Fruit fly (Drosophila melanogaster) whole organism, embryonic: ENCODE results near the gene CG10702.

Source experiments
- Atf-2 ChIP-seq: fragments of 200-800 bp; sonication (Bioruptor generic); optimal IDR thresholded peaks from 2 replicates; lab custom pipeline; 2016; ENCODE audit warnings: missing biosample characterization, missing genetic modification characterization
- B-H1 ChIP-seq: fragments of 200-800 bp; sonication (Bioruptor generic); IDR thresholded peaks from 3 replicates; pipeline ENCODE4 v1.3.6; 2022; ENCODE audit warnings: missing biosample characterization, missing genetic modification characterization
- CG11093 ChIP-seq: fragments of 200-800 bp; sonication (Bioruptor generic); IDR thresholded peaks from 3 replicates; pipeline ENCODE4 v1.3.6; 2022; ENCODE audit warnings: missing biosample characterization, missing genetic modification characterization
- CG12299 ChIP-seq: fragments of 200-800 bp; sonication (Bioruptor generic); optimal IDR thresholded peaks from 2 replicates; lab custom pipeline; 2018; ENCODE audit warnings: missing biosample characterization, mild to moderate bottlenecking, missing genetic modification characterization
- CG1233 ChIP-seq: fragments of 200-800 bp; sonication (Bioruptor generic); optimal IDR thresholded peaks from 4 replicates; lab custom pipeline; 2018; ENCODE audit warnings: missing biosample characterization, mild to moderate bottlenecking, missing genetic modification characterization
- CG13296 ChIP-seq: fragments of 200-800 bp; sonication (Bioruptor generic); optimal IDR thresholded peaks from 3 replicates; lab custom pipeline; 2018; ENCODE audit warnings: missing biosample characterization, mild to moderate bottlenecking, missing genetic modification characterization
- CG13775 ChIP-seq: fragments of 200-800 bp; sonication (Bioruptor generic); optimal IDR thresholded peaks from 3 replicates; lab custom pipeline; 2017; ENCODE audit warnings: missing biosample characterization, mild to moderate bottlenecking, missing genetic modification characterization
- CG14014 ChIP-seq: fragments of 200-800 bp; sonication (Bioruptor generic); IDR thresholded peaks from 2 replicates; pipeline ENCODE4 v1.3.6; 2022; ENCODE audit warnings: missing biosample characterization, missing genetic modification characterization
- CG14441 ChIP-seq: fragments of 200-800 bp; sonication (Bioruptor generic); IDR thresholded peaks from 2 replicates; pipeline ENCODE4 v1.3.6; 2022; ENCODE audit warnings: missing biosample characterization, missing genetic modification characterization
- CG16813 ChIP-seq: fragments of 200-800 bp; sonication (Bioruptor generic); IDR thresholded peaks from 3 replicates; pipeline ENCODE4 v1.3.6; 2022; ENCODE audit warnings: missing biosample characterization, missing genetic modification characterization; ENCODE audit not compliant: partially characterized antibody
- CG2116 ChIP-seq: fragments of 200-800 bp; sonication (Bioruptor generic); optimal IDR thresholded peaks from 3 replicates; lab custom pipeline; 2018; ENCODE audit warnings: missing biosample characterization, mild to moderate bottlenecking, missing genetic modification characterization
- CG2129 ChIP-seq: fragments of 200-800 bp; sonication (Bioruptor generic); IDR thresholded peaks from 2 replicates; pipeline ENCODE4 v1.3.6; 2022; ENCODE audit warnings: missing biosample characterization, missing genetic modification characterization; ENCODE audit not compliant: partially characterized antibody
- CG2202 ChIP-seq: fragments of 200-800 bp; sonication (Bioruptor generic); optimal IDR thresholded peaks from 2 replicates; lab custom pipeline; 2018; ENCODE audit warnings: missing biosample characterization, mild to moderate bottlenecking, missing genetic modification characterization
- CG2712 ChIP-seq: fragments of 200-800 bp; optimal IDR thresholded peaks from 3 replicates; lab custom pipeline; 2019; ENCODE audit warnings: missing biosample characterization, mild to moderate bottlenecking, missing genetic modification characterization, moderate library complexity
- CG33557 ChIP-seq: fragments of 200-800 bp; sonication (Bioruptor generic); optimal IDR thresholded peaks from 2 replicates; lab custom pipeline; 2019; ENCODE audit warnings: missing biosample characterization, mild to moderate bottlenecking, missing genetic modification characterization, moderate library complexity
- CG5953 ChIP-seq: fragments of 200-800 bp; sonication (Bioruptor generic); IDR thresholded peaks from 2 replicates; pipeline ENCODE4 v1.3.6; 2022; ENCODE audit warnings: missing biosample characterization, missing genetic modification characterization
- CG6813 ChIP-seq: fragments of 200-800 bp; sonication (Bioruptor generic); optimal IDR thresholded peaks from 2 replicates; lab custom pipeline; 2017; ENCODE audit warnings: missing biosample characterization, missing genetic modification characterization, mild to moderate bottlenecking, moderate library complexity, missing genetic modification reagents
- CG6854 ChIP-seq: fragments of 200-800 bp; sonication (Bioruptor generic); optimal IDR thresholded peaks from 3 replicates; lab custom pipeline; 2017; ENCODE audit warnings: missing biosample characterization, mild to moderate bottlenecking, missing genetic modification characterization
- CG7372 ChIP-seq: fragments of 200-800 bp; sonication (Bioruptor generic); IDR thresholded peaks from 2 replicates; pipeline ENCODE4 v1.3.6; 2022; ENCODE audit warnings: missing biosample characterization, missing genetic modification characterization
- CG7786 ChIP-seq: fragments of 200-800 bp; sonication (Bioruptor generic); optimal IDR thresholded peaks from 2 replicates; lab custom pipeline; 2016; ENCODE audit warnings: missing biosample characterization, missing genetic modification characterization
- CG8089 ChIP-seq: fragments of 200-800 bp; sonication (Bioruptor generic); optimal IDR thresholded peaks from 3 replicates; lab custom pipeline; 2016; ENCODE audit warnings: missing biosample characterization, missing genetic modification characterization
- CG9817 ChIP-seq: fragments of 200-800 bp; sonication (Bioruptor generic); optimal IDR thresholded peaks from 2 replicates; lab custom pipeline; 2018; ENCODE audit warnings: missing biosample characterization, mild to moderate bottlenecking, missing genetic modification characterization, moderate library complexity
- Dfd ChIP-seq, 2 experiments: fragments of >200 bp; optimal IDR thresholded peaks; 2 replicates each; lab custom pipeline; 2017; ENCODE audit warnings: missing biosample characterization in 2 of 2, missing genetic modification characterization in 2 of 2
- Dip2 ChIP-seq: fragments of 200-800 bp; sonication (Bioruptor generic); IDR thresholded peaks from 2 replicates; pipeline ENCODE4 v1.3.6; 2022; ENCODE audit warnings: missing biosample characterization, missing genetic modification characterization
- ERR ChIP-seq: fragments of 200-800 bp; sonication (Bioruptor generic); optimal IDR thresholded peaks from 2 replicates; lab custom pipeline; 2016; ENCODE audit warnings: missing biosample characterization, missing genetic modification characterization
- Ets97D ChIP-seq: fragments of 200-800 bp; sonication (Bioruptor generic); optimal IDR thresholded peaks from 3 replicates; lab custom pipeline; 2016; ENCODE audit warnings: missing biosample characterization, missing genetic modification characterization
- Fer3 ChIP-seq: fragments of 200-800 bp; sonication (Bioruptor generic); optimal IDR thresholded peaks from 2 replicates; lab custom pipeline; 2018; ENCODE audit warnings: missing biosample characterization, mild to moderate bottlenecking, missing genetic modification characterization, moderate library complexity
- HLH54F ChIP-seq: fragments of 200-800 bp; sonication (Bioruptor generic); optimal IDR thresholded peaks from 3 replicates; lab custom pipeline; 2016; ENCODE audit warnings: missing biosample characterization, missing genetic modification characterization
- Hand ChIP-seq: fragments of 200-800 bp; sonication (Bioruptor generic); optimal IDR thresholded peaks from 2 replicates; lab custom pipeline; 2017; ENCODE audit warnings: mild to moderate bottlenecking, missing biosample characterization, missing genetic modification reagents, missing genetic modification characterization
- Pdp1 ChIP-seq, 2 experiments: fragments of 200-800 bp; sonication (Bioruptor generic); optimal IDR thresholded peaks; 3 replicates each; lab custom pipeline; 2016; ENCODE audit warnings: missing biosample characterization in 2 of 2, missing genetic modification characterization in 2 of 2, mild to moderate bottlenecking in 1 of 2, moderate library complexity in 1 of 2
- Sry-δ ChIP-seq: fragments of 200-800 bp; sonication (Bioruptor generic); optimal IDR thresholded peaks from 2 replicates; lab custom pipeline; 2016; ENCODE audit warnings: missing biosample characterization, missing genetic modification characterization
- Ssrp ChIP-seq: fragments of 200-800 bp; sonication (Bioruptor generic); optimal IDR thresholded peaks from 2 replicates; lab custom pipeline; 2018; ENCODE audit warnings: missing biosample characterization, mild to moderate bottlenecking, missing genetic modification characterization, moderate library complexity
- al ChIP-seq: fragments of 200-800 bp; sonication (Bioruptor generic); IDR thresholded peaks from 2 replicates; pipeline ENCODE4 v1.3.6; 2022; ENCODE audit warnings: missing biosample characterization, missing genetic modification characterization
- ara ChIP-seq: fragments of 200-800 bp; sonication (Bioruptor generic); IDR thresholded peaks from 2 replicates; pipeline ENCODE4 v1.3.6; 2022; ENCODE audit warnings: missing biosample characterization, missing genetic modification characterization
- ash1 ChIP-seq: fragments of 200-800 bp; sonication (Bioruptor generic); optimal IDR thresholded peaks from 2 replicates; lab custom pipeline; 2018; ENCODE audit warnings: missing biosample characterization, mild to moderate bottlenecking, missing genetic modification characterization
- cas ChIP-seq: fragments of 200-800 bp; sonication (Bioruptor generic); IDR thresholded peaks from 2 replicates; pipeline ENCODE4 v1.3.6; 2022; ENCODE audit warnings: missing biosample characterization, missing genetic modification characterization
- caup ChIP-seq: fragments of 200-800 bp; sonication (Bioruptor generic); optimal IDR thresholded peaks from 3 replicates; lab custom pipeline; 2017; ENCODE audit warnings: missing biosample characterization, mild to moderate bottlenecking, missing genetic modification characterization, moderate library complexity; ENCODE audit not compliant: severe bottlenecking
- chif ChIP-seq, 2 experiments: fragments of 200-800 bp; sonication (Bioruptor generic); optimal IDR thresholded peaks; 3 replicates each; lab custom pipeline; 2016; ENCODE audit warnings: missing biosample characterization in 2 of 2, missing genetic modification characterization in 2 of 2
- croc ChIP-seq: fragments of 200-800 bp; sonication (Bioruptor generic); conservative IDR thresholded peaks from 3 replicates; pipeline ENCODE4 v1.3.6; 2022; ENCODE audit warnings: missing biosample characterization, missing genetic modification characterization
- dm ChIP-seq: fragments of 200-800 bp; sonication (Bioruptor generic); optimal IDR thresholded peaks from 3 replicates; lab custom pipeline; 2016; ENCODE audit warnings: missing biosample characterization, missing genetic modification characterization
- dpn ChIP-seq, 2 experiments: fragments of 200-800 bp; sonication (Bioruptor generic); optimal IDR thresholded peaks; 3 replicates each; lab custom pipeline; 2016; ENCODE audit warnings: missing biosample characterization in 2 of 2, missing genetic modification characterization in 2 of 2
- emc ChIP-seq: fragments of 200-800 bp; sonication (Bioruptor generic); optimal IDR thresholded peaks from 2 replicates; lab custom pipeline; 2016; ENCODE audit warnings: missing biosample characterization, missing genetic modification characterization
- gcm ChIP-seq: fragments of 200-800 bp; sonication (Bioruptor generic); optimal IDR thresholded peaks from 2 replicates; lab custom pipeline; 2019; ENCODE audit warnings: missing biosample characterization, mild to moderate bottlenecking, missing genetic modification characterization, moderate library complexity
- kay ChIP-seq: fragments of 200-800 bp; sonication (Bioruptor generic); optimal IDR thresholded peaks from 2 replicates; lab custom pipeline; 2016; ENCODE audit warnings: missing biosample characterization, missing genetic modification characterization
- nau ChIP-seq: fragments of 200-800 bp; sonication (Bioruptor generic); optimal IDR thresholded peaks from 3 replicates; lab custom pipeline; 2017; ENCODE audit warnings: missing biosample characterization, mild to moderate bottlenecking, missing genetic modification characterization, missing genetic modification reagents
- otp ChIP-seq: fragments of 200-800 bp; sonication (Bioruptor generic); IDR thresholded peaks from 3 replicates; pipeline ENCODE4, ENCODE4 v1.3.6; 2022; ENCODE audit warnings: missing biosample characterization, missing genetic modification characterization
- pho ChIP-seq: fragments of 200-800 bp; sonication (Bioruptor generic); optimal IDR thresholded peaks from 2 replicates; lab custom pipeline; 2016; ENCODE audit warnings: missing biosample characterization, missing genetic modification characterization
- rib ChIP-seq: fragments of 200-800 bp; sonication (Bioruptor generic); IDR thresholded peaks from 2 replicates; pipeline ENCODE4 v1.3.6; 2022; ENCODE audit warnings: missing biosample characterization, missing genetic modification characterization
- run ChIP-seq: fragments of 200-800 bp; sonication (Bioruptor generic); optimal IDR thresholded peaks from 3 replicates; lab custom pipeline; 2018; ENCODE audit warnings: missing biosample characterization, mild to moderate bottlenecking, missing genetic modification characterization
- scrt ChIP-seq: fragments of 200-800 bp; sonication (Bioruptor generic); optimal IDR thresholded peaks from 2 replicates; lab custom pipeline; 2018; ENCODE audit warnings: missing biosample characterization, mild to moderate bottlenecking, missing genetic modification characterization, moderate library complexity

The CG10702 gene

dm6 chr2L:19051534-19052100 is 18.0 kb downstream of the CG10702 start, which contains the start of gene Rpn3 (continued):
- peak; percentile 70 for TF ChIP-seq Ssrp
- no peak for TF ChIP-seq CG6813 (GFP tag; lab: Kevin White, UChicago)
- peak; percentile 77 for TF ChIP-seq Ets97D (GFP tag; lab: Kevin White, UChicago)
- TF ChIP-seq CG16813: peak; percentile 64; the same call in 2 of the 3 replicates
- TF ChIP-seq CG13775: peak; percentile 87
- TF ChIP-seq Hand (GFP tag; lab: Kevin White, UChicago): peak; percentile 15
- peak; percentile 80 for TF ChIP-seq dm
- TF ChIP-seq CG11093: peak; percentile 68; the same call in 2 of the 3 replicates
- peak; percentile 73 for TF ChIP-seq CG8089 (GFP tag; lab: Kevin White, UChicago)
- peak; percentile 79 for TF ChIP-seq kay (GFP tag; lab: Kevin White, UChicago)
- TF ChIP-seq Dfd (GFP tag; optimal IDR thresholded peaks at IDR 0.05; lab: Kevin White, UChicago): no peak
- peak; percentile 65 for TF ChIP-seq Sry-δ (GFP tag; lab: Kevin White, UChicago)
- peak; percentile 68 for TF ChIP-seq CG12299 (tag; lab: Kevin White, UChicago)
- peak; percentile 76 for TF ChIP-seq al
- peak; percentile 86 for TF ChIP-seq ara (GFP tag; lab: Robert Waterston, UW)
- peak; percentile 78 for TF ChIP-seq otp
- TF ChIP-seq CG2116: peak; percentile 75
- peak; percentile 62 for TF ChIP-seq CG2202
- TF ChIP-seq CG13296: peak; percentile 53
- peak; percentile 79 for TF ChIP-seq Fer3 (tag; lab: Kevin White, UChicago)
- peak; percentile 69 for TF ChIP-seq cas (GFP tag; lab: Robert Waterston, UW)
- TF ChIP-seq ERR: no peak
- peak; percentile 67 for TF ChIP-seq CG9817 (tag; lab: Kevin White, UChicago)
- peak; percentile 53; the same call in 1 of the 2 replicates for TF ChIP-seq CG7372 (GFP tag; lab: Robert Waterston, UW)
- peak; percentile 33 for TF ChIP-seq CG6854 (GFP tag; lab: Kevin White, UChicago)
- peak; percentile 75 to 85 for TF ChIP-seq chif (GFP tag; optimal IDR thresholded peaks at IDR 0.05; lab: Kevin White, UChicago)
- peak; percentile 86 for TF ChIP-seq CG14441 (GFP tag; lab: Robert Waterston, UW)
- TF ChIP-seq CG5953 (GFP tag; lab: Robert Waterston, UW): peak; percentile 85
- peak; percentile 85 for TF ChIP-seq HLH54F (GFP tag; lab: Kevin White, UChicago)
- TF ChIP-seq croc: peak; percentile 52
- TF ChIP-seq CG2712 (tag; lab: Kevin White, UChicago): peak; percentile 89
- TF ChIP-seq Atf-2 (GFP tag; lab: Kevin White, UChicago): peak; percentile 79
- TF ChIP-seq scrt (GFP tag; lab: Kevin White, UChicago): peak; percentile 63
- TF ChIP-seq Dip2 (GFP tag; lab: Robert Waterston, UW): no peak
- TF ChIP-seq CG14014 (GFP tag; lab: Robert Waterston, UW): peak; percentile 82
- peak; percentile 68 for TF ChIP-seq gcm (GFP tag; lab: Kevin White, UChicago)
- TF ChIP-seq CG33557 (GFP tag; lab: Kevin White, UChicago): peak; percentile 42
- TF ChIP-seq CG2129 (GFP tag; lab: Robert Waterston, UW): peak; percentile 28; the same call in 1 of the 2 replicates
- TF ChIP-seq CG7786 (GFP tag; lab: Kevin White, UChicago): peak; percentile 83
- TF ChIP-seq pho (GFP tag; lab: Kevin White, UChicago): peak; percentile 82
- peak; percentile 77 to 90 for TF ChIP-seq dpn (GFP tag; optimal IDR thresholded peaks at IDR 0.05; lab: Kevin White, UChicago)
- TF ChIP-seq rib: peak; percentile 66; the same call in 1 of the 2 replicates
- TF ChIP-seq B-H1: peak; percentile 78
- peak; percentile 73 for TF ChIP-seq caup (GFP tag; lab: Kevin White, UChicago)
- TF ChIP-seq CG1233 (GFP tag; lab: Kevin White, UChicago): peak; percentile 40
- no peak for TF ChIP-seq emc (GFP tag; lab: Kevin White, UChicago)
- TF ChIP-seq Pdp1 (GFP tag; optimal IDR thresholded peaks at IDR 0.05; lab: Kevin White, UChicago): peak; percentile 76 to 88
- no peak for TF ChIP-seq ash1
- TF ChIP-seq nau (GFP tag; lab: Kevin White, UChicago): no peak
- peak; percentile 20 for TF ChIP-seq run (tag; lab: Kevin White, UChicago)
